Worm (Caenorhabditis elegans): ENCODE measurements around the gene F22F7.2.

DNA sequence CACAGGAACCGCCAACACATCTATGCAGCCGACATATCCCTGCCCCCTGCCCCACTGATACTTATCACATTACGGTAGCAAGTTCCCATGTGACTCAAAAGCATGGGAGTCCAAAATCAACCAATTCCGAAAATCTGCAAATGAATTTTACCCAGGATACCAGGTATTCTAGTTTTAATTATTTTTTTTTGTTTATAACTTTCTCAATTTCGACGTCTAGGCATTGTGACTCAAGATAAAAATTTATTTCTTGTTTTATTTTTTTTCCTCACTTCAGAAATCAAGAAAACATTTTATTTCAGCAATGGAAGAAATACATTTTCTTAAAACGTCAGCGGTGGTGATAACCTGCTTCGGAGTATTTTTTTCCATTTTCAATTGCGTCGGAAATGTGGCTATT, 28.9 kb downstream of the F22F7.2 start, which contains the start of gene srbc-24:
- no peak for TF ChIP-seq ztf-29 (GFP tag; IDR thresholded peaks at IDR 0.05)
- no peak for TF ChIP-seq ztf-23 (GFP tag; IDR thresholded peaks at IDR 0.05)
- TF ChIP-seq med-1 (GFP tag; optimal IDR thresholded peaks at IDR 0.05; ENCODE audit: insufficient read depth) = no peak
- TF ChIP-seq flt-1 (GFP tag; IDR thresholded peaks at IDR 0.05) = no peak

Measured in whole organism, midembryonic.